Worm (Caenorhabditis elegans) whole organism, L2 larva: ENCODE data around the gene mks-1.

Experiments used
- C34F6.9 ChIP-seq: fragments of 150-350 bp; optimal IDR thresholded peaks from 2 replicates; lab custom pipeline; 2014; ENCODE audit warnings: missing biosample characterization, missing genetic modification characterization
- F13H6.1 ChIP-seq: sonication (generic microtip); optimal IDR thresholded peaks from 2 replicates; lab custom pipeline; 2016; ENCODE audit warnings: missing genetic modification characterization, missing compliant biosample characterization
- R02D3.7 ChIP-seq: fragments of 150-350 bp; optimal IDR thresholded peaks from 2 replicates; lab custom pipeline; 2014; ENCODE audit warnings: missing biosample characterization, missing genetic modification characterization
- Y55F3AM.14 ChIP-seq: fragments of 200-800 bp; sonication (Bioruptor generic); optimal IDR thresholded peaks from 2 replicates; lab custom pipeline; 2018; ENCODE audit warnings: mild to moderate bottlenecking, missing genetic modification characterization, missing compliant biosample characterization
- ZK546.5 ChIP-seq: sonication (generic microtip); optimal IDR thresholded peaks from 2 replicates; lab custom pipeline; 2017; ENCODE audit warnings: missing biosample characterization, missing genetic modification characterization
- aly-2 ChIP-seq: fragments of 150-350 bp; optimal IDR thresholded peaks from 2 replicates; lab custom pipeline; 2014; ENCODE audit warnings: missing biosample characterization, missing genetic modification characterization
- ama-1 ChIP-seq: fragments of 150-350 bp; optimal IDR thresholded peaks from 2 replicates; lab custom pipeline; 2018; ENCODE audit warnings: inconsistent platforms
- ceh-16 ChIP-seq: fragments of 150-350 bp; optimal IDR thresholded peaks from 2 replicates; lab custom pipeline; 2014; ENCODE audit warnings: missing biosample characterization, missing genetic modification characterization
- crh-2 ChIP-seq: sonication (generic microtip); optimal IDR thresholded peaks from 2 replicates; lab custom pipeline; 2017; ENCODE audit warnings: missing biosample characterization, missing genetic modification characterization
- dmd-4 ChIP-seq: sonication (generic microtip); optimal IDR thresholded peaks from 2 replicates; lab custom pipeline; 2017; ENCODE audit warnings: missing biosample characterization, missing genetic modification characterization
- elt-3 ChIP-seq: sonication (generic microtip); optimal IDR thresholded peaks from 2 replicates; lab custom pipeline; 2017; ENCODE audit warnings: missing biosample characterization, missing genetic modification characterization
- fos-1 ChIP-seq: fragments of 150-350 bp; optimal IDR thresholded peaks from 2 replicates; lab custom pipeline; 2014; ENCODE audit warnings: missing biosample characterization, missing genetic modification characterization
- lin-11 ChIP-seq: fragments of 150-350 bp; sonication (generic microtip); optimal IDR thresholded peaks from 2 replicates; lab custom pipeline; 2014; ENCODE audit warnings: missing biosample characterization, missing genetic modification characterization, inconsistent platforms, mixed read lengths
- lin-39 ChIP-seq: fragments of 150-350 bp; optimal IDR thresholded peaks from 2 replicates; lab custom pipeline; 2014; ENCODE audit warnings: missing biosample characterization, missing genetic modification reagents, missing genetic modification characterization
- lsy-2 ChIP-seq, 2 experiments: fragments of 150-350 bp in 1 of 2; sonication (generic microtip) in 1 of 2; optimal IDR thresholded peaks; 2 replicates each; lab custom pipeline; 2014 to 2017; ENCODE audit warnings: missing biosample characterization in 2 of 2, missing genetic modification characterization in 2 of 2
- mab-5 ChIP-seq: fragments of 150-350 bp; optimal IDR thresholded peaks from 2 replicates; lab custom pipeline; 2014; ENCODE audit warnings: missing biosample characterization, missing genetic modification characterization
- mbf-1 ChIP-seq: sonication (generic microtip); optimal IDR thresholded peaks from 2 replicates; lab custom pipeline; 2017; ENCODE audit warnings: missing biosample characterization, missing genetic modification characterization
- mdl-1 ChIP-seq, 2 experiments: fragments of 150-350 bp in 1 of 2; sonication (generic microtip) in 1 of 2; optimal IDR thresholded peaks; 2 replicates each; lab custom pipeline; 2017; ENCODE audit warnings: missing biosample characterization in 2 of 2, missing genetic modification characterization in 2 of 2
- nhr-12 ChIP-seq: fragments of 150-350 bp; optimal IDR thresholded peaks from 2 replicates; lab custom pipeline; 2014; ENCODE audit warnings: missing biosample characterization, missing genetic modification characterization
- nhr-129 ChIP-seq: fragments of 150-350 bp; optimal IDR thresholded peaks from 2 replicates; lab custom pipeline; 2014; ENCODE audit warnings: missing biosample characterization, missing genetic modification characterization
- nhr-21 ChIP-seq: fragments of 150-350 bp; optimal IDR thresholded peaks from 2 replicates; lab custom pipeline; 2014; ENCODE audit warnings: missing biosample characterization, missing genetic modification characterization
- nhr-23 ChIP-seq: fragments of 150-350 bp; optimal IDR thresholded peaks from 2 replicates; lab custom pipeline; 2014; ENCODE audit warnings: missing biosample characterization, missing genetic modification reagents, missing genetic modification characterization
- nhr-237 ChIP-seq: fragments of 150-350 bp; optimal IDR thresholded peaks from 2 replicates; lab custom pipeline; 2014; ENCODE audit warnings: missing biosample characterization, missing genetic modification characterization
- nhr-25 ChIP-seq: fragments of 150-350 bp; sonication (generic microtip); optimal IDR thresholded peaks from 3 replicates; lab custom pipeline; 2014; ENCODE audit warnings: missing biosample characterization, missing genetic modification characterization
- nhr-6 ChIP-seq: fragments of 150-350 bp; optimal IDR thresholded peaks from 2 replicates; lab custom pipeline; 2014; ENCODE audit warnings: missing biosample characterization, missing genetic modification characterization
- nhr-77 ChIP-seq: fragments of 150-350 bp; optimal IDR thresholded peaks from 2 replicates; lab custom pipeline; 2014; ENCODE audit warnings: missing biosample characterization, missing genetic modification characterization
- peb-1 ChIP-seq: fragments of 150-350 bp; optimal IDR thresholded peaks from 2 replicates; lab custom pipeline; 2014; ENCODE audit warnings: missing biosample characterization, missing genetic modification characterization
- sem-4 ChIP-seq: fragments of 150-350 bp; optimal IDR thresholded peaks from 2 replicates; lab custom pipeline; 2014; ENCODE audit warnings: missing biosample characterization, missing genetic modification reagents, missing genetic modification characterization
- skn-1 ChIP-seq: sonication (generic microtip); optimal IDR thresholded peaks from 2 replicates; lab custom pipeline; 2017; ENCODE audit warnings: missing biosample characterization, missing genetic modification characterization
- sma-3 ChIP-seq: sonication (generic microtip); optimal IDR thresholded peaks from 2 replicates; lab custom pipeline; 2016; ENCODE audit warnings: missing genetic modification reagents, missing genetic modification characterization, missing compliant biosample characterization
- snpc-4 ChIP-seq: fragments of 150-350 bp; optimal IDR thresholded peaks from 2 replicates; lab custom pipeline; 2014; ENCODE audit warnings: missing biosample characterization, missing genetic modification characterization
- unc-39 ChIP-seq: fragments of 150-350 bp; optimal IDR thresholded peaks from 2 replicates; lab custom pipeline; 2014; ENCODE audit warnings: missing biosample characterization, missing genetic modification characterization
- unc-55 ChIP-seq: fragments of 150-350 bp; sonication (generic microtip); optimal IDR thresholded peaks from 3 replicates; lab custom pipeline; 2014; ENCODE audit warnings: missing biosample characterization, missing genetic modification reagents, missing genetic modification characterization
- unc-62 ChIP-seq: fragments of 150-350 bp; optimal IDR thresholded peaks from 2 replicates; lab custom pipeline; 2014; ENCODE audit warnings: missing biosample characterization, missing genetic modification reagents, missing genetic modification characterization
- zag-1 ChIP-seq: fragments of 150-350 bp; optimal IDR thresholded peaks from 2 replicates; lab custom pipeline; 2014; ENCODE audit warnings: missing biosample characterization, missing genetic modification characterization
- ztf-1 ChIP-seq: fragments of 200-800 bp; sonication (Bioruptor generic); conservative IDR thresholded peaks from 2 replicates; pipeline ENCODE4 v1.3.6; 2022; ENCODE audit warnings: missing genetic modification characterization, missing compliant biosample characterization
- ztf-4 ChIP-seq: fragments of 150-350 bp; optimal IDR thresholded peaks from 2 replicates; lab custom pipeline; 2014; ENCODE audit warnings: missing biosample characterization, missing genetic modification characterization

The mks-1 gene

DNA sequence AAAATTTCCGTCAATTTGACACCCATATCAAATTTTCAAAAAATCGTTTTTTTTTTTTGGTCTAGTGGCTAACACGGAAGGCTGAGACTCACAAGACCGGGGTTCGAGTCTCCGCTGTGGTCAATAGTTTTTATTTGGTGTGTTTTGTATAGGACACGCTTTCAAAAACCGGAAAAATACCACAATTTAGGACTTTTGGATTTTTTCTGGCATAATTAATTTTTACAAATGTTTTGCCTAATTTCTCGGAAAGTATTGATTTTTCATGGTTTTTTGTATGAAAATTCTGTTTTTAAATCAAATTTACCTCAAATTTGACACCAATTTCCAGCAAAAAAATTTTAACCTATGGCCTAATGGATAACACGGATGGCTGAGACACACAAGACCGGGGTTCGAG lies at the start of gene mks-1:
Gene mks-1 (plus strand): TSS at position 301 of the 400 bp plus-strand sequence.
- TF ChIP-seq F13H6.1 (tag; lab: Kevin White, UChicago) (no peak), nhr-23 (tag; lab: Kevin White, UChicago) (no peak), peb-1 (tag; lab: Kevin White, UChicago) (no peak), unc-39 (tag; lab: Kevin White, UChicago) (no peak)

DNA sequence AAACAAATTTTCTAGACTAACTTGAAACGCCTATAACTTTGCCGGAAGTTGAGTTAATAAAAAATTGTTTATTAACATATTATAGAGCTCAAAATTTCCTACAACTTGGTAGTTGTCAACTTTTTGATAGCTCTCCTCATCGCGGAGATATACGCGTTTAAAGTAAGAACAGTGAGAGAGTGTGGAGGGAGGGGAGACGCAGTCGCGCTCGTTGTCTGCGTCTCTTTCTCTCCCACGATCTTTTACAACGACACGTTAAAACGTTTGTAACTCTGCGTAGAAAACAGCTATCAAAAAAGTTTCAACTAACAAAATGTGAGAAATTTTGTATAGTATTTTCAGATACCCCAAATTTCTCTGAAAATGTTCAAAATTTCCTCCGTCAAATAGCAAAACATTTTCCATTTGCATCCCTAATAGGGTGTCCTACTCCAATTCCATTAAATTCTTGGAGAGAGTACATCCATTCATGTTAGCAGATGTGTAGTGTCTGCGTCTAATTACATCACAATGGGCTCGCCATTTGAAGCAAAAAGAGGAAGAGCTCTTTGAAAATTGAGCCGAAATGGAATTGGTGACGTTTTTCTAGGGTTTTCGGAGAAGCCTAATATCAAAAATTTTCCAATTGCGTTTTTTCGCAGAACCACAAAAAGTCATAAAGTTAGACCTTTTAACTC lies 49.6 kb upstream of the mks-1 start:
- TF ChIP-seq snpc-4 (tag; lab: Kevin White, UChicago): no peak
- no peak for TF ChIP-seq ztf-1 (GFP tag; lab: Robert Waterston, UW)
- TF ChIP-seq ceh-16: no peak
- no peak for TF ChIP-seq nhr-129 (tag; lab: Kevin White, UChicago)
- TF ChIP-seq C34F6.9 (tag; lab: Kevin White, UChicago): no peak
- no peak for TF ChIP-seq peb-1 (tag; lab: Kevin White, UChicago)
- TF ChIP-seq ztf-4 (tag; lab: Kevin White, UChicago): no peak
- TF ChIP-seq nhr-25 (tag; lab: Kevin White, UChicago): no peak
- TF ChIP-seq dmd-4 (tag; lab: Kevin White, UChicago): no peak
- TF ChIP-seq nhr-21: no peak
- no peak for TF ChIP-seq Y55F3AM.14 (GFP tag; lab: Kevin White, UChicago)
- TF ChIP-seq nhr-237 (tag; lab: Kevin White, UChicago): no peak
- TF ChIP-seq sma-3 (GFP tag; lab: Kevin White, UChicago): no peak
- no peak for TF ChIP-seq mdl-1 (tag; optimal IDR thresholded peaks at IDR 0.05; lab: Kevin White, UChicago)

DNA sequence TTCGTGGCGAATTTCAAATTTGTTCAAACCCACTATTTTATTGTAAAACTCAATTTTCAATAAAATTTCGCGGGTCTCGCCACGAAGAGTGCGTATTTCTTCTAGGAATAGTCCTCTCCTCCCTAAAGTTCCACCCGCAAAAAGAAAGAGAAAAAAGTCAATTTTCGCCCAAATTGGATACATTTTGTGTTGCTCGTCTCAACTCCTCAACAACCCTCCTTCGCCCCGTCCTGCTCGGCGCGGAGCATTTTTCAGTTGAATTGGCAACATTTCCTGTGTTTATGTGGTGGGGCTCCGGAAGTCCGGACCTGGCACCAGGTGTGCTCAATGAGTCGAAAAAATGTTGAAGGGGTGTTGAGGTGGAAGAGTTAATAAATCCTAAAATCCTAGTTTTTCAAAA lies 48.0 kb upstream of the mks-1 start:
- no peak for TF ChIP-seq lin-39 (tag; lab: Kevin White, UChicago)
- no peak for TF ChIP-seq ama-1 (lab: Kevin White, UChicago)
- no peak for TF ChIP-seq lin-11 (tag; lab: Kevin White, UChicago)
- TF ChIP-seq mbf-1 (tag; lab: Kevin White, UChicago): no peak
- TF ChIP-seq R02D3.7: no peak
- no peak for TF ChIP-seq sem-4 (tag; lab: Kevin White, UChicago)
- no peak for TF ChIP-seq F13H6.1 (tag; lab: Kevin White, UChicago)
- TF ChIP-seq nhr-21: no peak

DNA sequence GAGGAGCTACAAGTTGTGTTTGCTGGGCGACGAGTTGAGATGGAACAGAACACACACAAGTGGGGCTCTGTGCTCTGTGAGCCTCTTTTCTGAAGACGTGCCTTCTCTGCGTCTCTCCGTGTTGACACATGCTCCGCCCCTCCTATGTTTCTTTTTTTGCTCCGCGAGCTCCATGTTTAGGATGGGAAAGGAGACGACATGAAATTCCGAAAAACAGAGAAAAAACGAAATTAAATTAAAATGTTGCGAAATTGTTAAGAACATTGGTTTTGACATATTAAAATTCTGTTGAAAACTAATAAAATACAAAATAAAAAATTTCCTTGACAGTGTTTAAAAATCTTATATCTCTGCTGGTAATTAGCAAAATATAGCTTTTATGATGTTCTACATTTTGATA lies 46.9 kb upstream of the mks-1 start, which contains the start of gene mec-12:
Gene mec-12 (minus strand): TSS at position 91 of the 400 bp plus-strand sequence.
- TF ChIP-seq unc-55 (GFP tag; lab: Kevin White, UChicago) (peak; percentile 15), zag-1 (tag; lab: Kevin White, UChicago) (peak; percentile 68), sem-4 (tag; lab: Kevin White, UChicago) (peak; percentile 40), nhr-21 (no peak), R02D3.7 (no peak), lsy-2 (tag; optimal IDR thresholded peaks at IDR 0.05; lab: Kevin White, UChicago) (peak in 1 of 2 experiments; percentile 57), nhr-77 (no peak), C34F6.9 (tag; lab: Kevin White, UChicago) (peak; percentile 36)
- TF ChIP-seq, all 48 proteins: peak for 5

DNA sequence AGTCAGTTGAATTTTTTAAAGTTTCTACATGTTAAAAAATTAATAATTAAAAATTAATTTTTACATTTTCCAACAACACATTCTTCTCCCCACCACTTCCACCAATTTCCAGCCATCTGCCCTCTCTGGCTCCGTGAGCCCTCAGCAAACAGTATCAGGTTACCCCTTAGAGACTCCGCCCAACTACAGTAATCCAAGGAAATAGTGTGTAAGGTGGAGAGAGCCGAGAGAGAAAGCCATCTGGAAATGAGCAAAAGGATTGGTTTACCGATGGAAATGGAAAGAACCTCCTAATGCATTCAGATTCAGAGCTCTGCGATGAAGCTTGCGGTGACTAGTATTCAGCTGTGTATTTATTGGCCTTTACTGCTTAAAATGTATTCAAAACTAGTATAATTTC lies 45.9 kb upstream of the mks-1 start:
- TF ChIP-seq ZK546.5 (tag; lab: Kevin White, UChicago): no peak
- no peak for TF ChIP-seq ztf-1 (GFP tag; lab: Robert Waterston, UW)
- TF ChIP-seq skn-1: no peak
- no peak for TF ChIP-seq snpc-4 (tag; lab: Kevin White, UChicago)
- no peak for TF ChIP-seq Y55F3AM.14 (GFP tag; lab: Kevin White, UChicago)
- no peak for TF ChIP-seq aly-2 (tag; lab: Kevin White, UChicago)
- TF ChIP-seq crh-2 (tag; lab: Kevin White, UChicago): no peak
- TF ChIP-seq zag-1 (tag; lab: Kevin White, UChicago): no peak
- TF ChIP-seq nhr-25 (tag; lab: Kevin White, UChicago): no peak
- TF ChIP-seq nhr-23 (tag; lab: Kevin White, UChicago): no peak

DNA sequence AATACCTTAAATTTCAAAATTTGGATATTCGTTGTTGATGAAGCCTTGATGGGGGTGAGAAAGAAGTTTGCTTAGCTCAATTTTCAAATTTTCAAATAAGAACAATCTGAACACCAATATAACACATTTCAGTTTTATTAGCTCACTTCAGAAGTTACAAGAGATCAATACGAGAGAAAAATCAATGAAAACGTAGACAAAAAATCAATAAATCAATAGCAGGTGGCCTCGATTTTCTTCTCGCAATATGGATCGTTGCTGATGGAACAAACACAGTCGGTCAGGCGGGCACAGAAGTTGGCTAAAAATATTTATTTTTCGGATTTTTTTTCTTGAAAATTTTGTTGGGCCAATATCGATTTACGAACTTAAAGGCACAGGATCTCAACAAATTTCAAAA lies 44.0 kb upstream of the mks-1 start:
- TF ChIP-seq elt-3 (tag; lab: Kevin White, UChicago): no peak
- no peak for TF ChIP-seq unc-62
- no peak for TF ChIP-seq fos-1 (tag; lab: Kevin White, UChicago)
- no peak for TF ChIP-seq mdl-1 (tag; optimal IDR thresholded peaks at IDR 0.05; lab: Kevin White, UChicago)
- TF ChIP-seq nhr-12 (tag; lab: Kevin White, UChicago): no peak
- no peak for TF ChIP-seq mab-5 (tag; lab: Kevin White, UChicago)
- TF ChIP-seq ceh-16: no peak
- TF ChIP-seq nhr-6: no peak
- TF ChIP-seq nhr-25 (tag; lab: Kevin White, UChicago): no peak
